Worm (Caenorhabditis elegans) whole organism, L4 larva: Measurements from ENCODE around the gene T05C7.9.

Experiments used
- R02D3.7 ChIP-seq: fragments of 150-350 bp; sonication (generic microtip); optimal IDR thresholded peaks from 3 replicates; lab custom pipeline; 2014; ENCODE audit warnings: missing biosample characterization, missing genetic modification characterization
- Y105C5A.15 ChIP-seq: fragments of 200-800 bp; sonication (Bioruptor generic); IDR thresholded peaks from 2 replicates; pipeline ENCODE4 v1.3.6; 2022; ENCODE audit warnings: missing genetic modification characterization, missing compliant biosample characterization
- ceh-28 ChIP-seq: fragments of 150-350 bp; optimal IDR thresholded peaks from 2 replicates; lab custom pipeline; 2014; ENCODE audit warnings: missing biosample characterization, missing genetic modification reagents, missing genetic modification characterization
- dpl-1 ChIP-seq: fragments of 150-350 bp; optimal IDR thresholded peaks from 2 replicates; lab custom pipeline; 2014; ENCODE audit warnings: missing biosample characterization, missing genetic modification reagents, missing genetic modification characterization
- lir-3 ChIP-seq: sonication (generic microtip); optimal IDR thresholded peaks from 2 replicates; lab custom pipeline; 2016; ENCODE audit warnings: mild to moderate bottlenecking, missing genetic modification characterization, missing compliant biosample characterization
- mep-1 ChIP-seq: fragments of 150-350 bp; sonication (generic microtip); optimal IDR thresholded peaks from 3 replicates; lab custom pipeline; 2014; ENCODE audit warnings: missing biosample characterization, missing genetic modification characterization
- nhr-237 ChIP-seq: sonication (generic microtip); optimal IDR thresholded peaks from 2 replicates; lab custom pipeline; 2017; ENCODE audit warnings: missing biosample characterization, missing genetic modification characterization
- nhr-76 ChIP-seq: fragments of 150-350 bp; optimal IDR thresholded peaks from 2 replicates; lab custom pipeline; 2014; ENCODE audit warnings: missing biosample characterization, missing genetic modification characterization
- skn-1 ChIP-seq: fragments of 150-350 bp; optimal IDR thresholded peaks from 2 replicates; lab custom pipeline; 2014; ENCODE audit warnings: missing biosample characterization, missing genetic modification characterization
- spr-1 ChIP-seq: sonication (generic microtip); optimal IDR thresholded peaks from 2 replicates; lab custom pipeline; 2016; ENCODE audit warnings: mild to moderate bottlenecking, missing genetic modification characterization, missing compliant biosample characterization
- zag-1 ChIP-seq: fragments of 150-350 bp; optimal IDR thresholded peaks from 2 replicates; lab custom pipeline; 2014; ENCODE audit warnings: missing biosample characterization, missing genetic modification characterization
- ztf-11 ChIP-seq: fragments of 150-350 bp; optimal IDR thresholded peaks from 2 replicates; lab custom pipeline; 2014; ENCODE audit warnings: missing biosample characterization, missing genetic modification characterization

- no peak for TF ChIP-seq Y105C5A.15 (GFP tag; lab: Robert Waterston, UW)
- TF ChIP-seq nhr-237 (tag; lab: Kevin White, UChicago): no peak
- TF ChIP-seq zag-1 (tag; lab: Kevin White, UChicago): no peak
- no peak for TF ChIP-seq ztf-11 (tag; lab: Kevin White, UChicago)
- no peak for TF ChIP-seq skn-1
- TF ChIP-seq spr-1 (tag; lab: Kevin White, UChicago): no peak
- no peak for TF ChIP-seq R02D3.7 (tag; lab: Kevin White, UChicago)
- TF ChIP-seq lir-3: no peak
- no peak for TF ChIP-seq dpl-1 (GFP tag; lab: Kevin White, UChicago)
- TF ChIP-seq nhr-76 (tag; lab: Kevin White, UChicago): no peak
- TF ChIP-seq ceh-28: no peak
- no peak for TF ChIP-seq mep-1 (tag; lab: Kevin White, UChicago)
These were observed 20.3 kb upstream of the T05C7.9 start, which contains the start of gene T05C7.5 for ce11 chrIV:58818-59217.
